Worm (Caenorhabditis elegans) whole organism, L1 larva: ENCODE results near the gene srx-63.

Experiments used
- C04F5.9 ChIP-seq: sonication (generic microtip); optimal IDR thresholded peaks from 2 replicates; lab custom pipeline; 2016; ENCODE audit warnings: missing genetic modification characterization, missing compliant biosample characterization
- C16A3.4 ChIP-seq: fragments of 150-350 bp; optimal IDR thresholded peaks from 2 replicates; lab custom pipeline; 2014; ENCODE audit warnings: missing biosample characterization, missing genetic modification characterization
- C34B4.2 ChIP-seq: sonication (generic microtip); optimal IDR thresholded peaks from 2 replicates; lab custom pipeline; 2017; ENCODE audit warnings: mild to moderate bottlenecking, missing genetic modification characterization, missing compliant biosample characterization
- F16B12.6 ChIP-seq: fragments of 150-350 bp; optimal IDR thresholded peaks from 2 replicates; lab custom pipeline; 2014; ENCODE audit warnings: missing biosample characterization, missing genetic modification characterization
- Y116A8C.19 ChIP-seq: sonication (generic microtip); optimal IDR thresholded peaks from 2 replicates; lab custom pipeline; 2016; ENCODE audit warnings: missing compliant biosample characterization, missing genetic modification characterization, borderline replicate concordance
- alr-1 ChIP-seq: fragments of 200-800 bp; sonication (Bioruptor generic); optimal IDR thresholded peaks from 2 replicates; lab custom pipeline; 2018; ENCODE audit warnings: borderline replicate concordance, mild to moderate bottlenecking, missing genetic modification characterization, missing compliant biosample characterization
- aly-2 ChIP-seq: fragments of 150-350 bp; optimal IDR thresholded peaks from 2 replicates; lab custom pipeline; 2014; ENCODE audit warnings: missing biosample characterization, missing genetic modification characterization
- ama-1 ChIP-seq: fragments of 150-350 bp; optimal IDR thresholded peaks from 2 replicates; lab custom pipeline; 2014
- blmp-1 ChIP-seq: fragments of 150-350 bp; optimal IDR thresholded peaks from 2 replicates; lab custom pipeline; 2014; ENCODE audit warnings: missing biosample characterization, missing genetic modification characterization
- dpl-1 ChIP-seq, 3 experiments: fragments of 150-350 bp in 2 of 3; sonication (generic microtip) in 1 of 3; optimal IDR thresholded peaks; 2 replicates each; lab custom pipeline; 2014 to 2017; ENCODE audit warnings: missing biosample characterization in 3 of 3, missing genetic modification characterization in 3 of 3, missing genetic modification reagents in 3 of 3
- elt-2 ChIP-seq: sonication (generic microtip); optimal IDR thresholded peaks from 2 replicates; lab custom pipeline; 2016; ENCODE audit warnings: missing genetic modification characterization, mild to moderate bottlenecking, inconsistent platforms, missing compliant biosample characterization, missing genetic modification reagents
- elt-3 ChIP-seq, 6 experiments: fragments of 150-350 bp in 1 of 6; sonication (generic microtip); optimal IDR thresholded peaks; 2 replicates each; lab custom pipeline; 2017 to 2018; ENCODE audit warnings: missing biosample characterization in 6 of 6, missing genetic modification characterization in 6 of 6, inconsistent platforms in 1 of 6
- fkh-4 ChIP-seq: sonication (generic microtip); optimal IDR thresholded peaks from 2 replicates; lab custom pipeline; 2016; ENCODE audit warnings: missing compliant biosample characterization, missing genetic modification characterization, borderline replicate concordance
- grh-1 ChIP-seq: fragments of 200-800 bp; sonication (Bioruptor generic); IDR thresholded peaks from 2 replicates; pipeline ENCODE4 v1.3.6; 2022; ENCODE audit warnings: missing genetic modification reagents, missing genetic modification characterization, missing compliant biosample characterization
- hlh-17 ChIP-seq: fragments of 200-800 bp; sonication (Bioruptor generic); optimal IDR thresholded peaks from 2 replicates; lab custom pipeline; 2018; ENCODE audit warnings: missing genetic modification characterization, mild to moderate bottlenecking, missing compliant biosample characterization, moderate library complexity, borderline replicate concordance
- jun-1 ChIP-seq: fragments of 150-350 bp; optimal IDR thresholded peaks from 2 replicates; lab custom pipeline; 2014; ENCODE audit warnings: missing biosample characterization, missing genetic modification reagents, missing genetic modification characterization
- lin-15B ChIP-seq: fragments of 150-350 bp; sonication (generic microtip); optimal IDR thresholded peaks from 3 replicates; lab custom pipeline; 2014; ENCODE audit warnings: missing biosample characterization, missing genetic modification characterization
- lin-35 ChIP-seq, 2 experiments: fragments of 150-350 bp; optimal IDR thresholded peaks; 2 replicates each; lab custom pipeline; 2014; ENCODE audit warnings: missing biosample characterization in 2 of 2, missing genetic modification characterization in 2 of 2, missing genetic modification reagents in 2 of 2
- lsy-2 ChIP-seq, 2 experiments: fragments of 150-350 bp; optimal IDR thresholded peaks; 2 replicates each; lab custom pipeline; 2014; ENCODE audit warnings: missing biosample characterization in 2 of 2, missing genetic modification characterization in 2 of 2
- mdl-1 ChIP-seq, 2 experiments: fragments of 150-350 bp; optimal IDR thresholded peaks; 2 replicates each; lab custom pipeline; 2014 to 2017; ENCODE audit warnings: missing biosample characterization in 2 of 2, missing genetic modification characterization in 2 of 2, inconsistent platforms in 1 of 2
- mep-1 ChIP-seq: fragments of 150-350 bp; optimal IDR thresholded peaks from 2 replicates; lab custom pipeline; 2014; ENCODE audit warnings: missing biosample characterization, missing genetic modification characterization
- nhr-11 ChIP-seq: fragments of 150-350 bp; optimal IDR thresholded peaks from 2 replicates; lab custom pipeline; 2014; ENCODE audit warnings: missing biosample characterization, missing genetic modification characterization
- nhr-19 ChIP-seq: fragments of 200-800 bp; sonication (Bioruptor generic); conservative IDR thresholded peaks from 2 replicates; pipeline ENCODE4 v1.3.6; 2022; ENCODE audit warnings: missing genetic modification characterization, missing compliant biosample characterization
- nhr-20 ChIP-seq: sonication (generic microtip); optimal IDR thresholded peaks from 2 replicates; lab custom pipeline; 2016; ENCODE audit warnings: mild to moderate bottlenecking, missing genetic modification characterization, missing compliant biosample characterization
- nhr-47 ChIP-seq: sonication (generic microtip); optimal IDR thresholded peaks from 2 replicates; lab custom pipeline; 2016; ENCODE audit warnings: mild to moderate bottlenecking, missing genetic modification characterization, moderate library complexity, missing compliant biosample characterization
- nhr-71 ChIP-seq: sonication (generic microtip); optimal IDR thresholded peaks from 2 replicates; lab custom pipeline; 2016; ENCODE audit warnings: mild to moderate bottlenecking, missing genetic modification characterization, moderate library complexity, missing compliant biosample characterization
- nhr-76 ChIP-seq: sonication (generic microtip); optimal IDR thresholded peaks from 2 replicates; lab custom pipeline; 2017; ENCODE audit warnings: missing biosample characterization, missing genetic modification characterization
- nhr-84 ChIP-seq: sonication (generic microtip); optimal IDR thresholded peaks from 2 replicates; lab custom pipeline; 2017; ENCODE audit warnings: missing biosample characterization, missing genetic modification characterization
- nhr-85 ChIP-seq: sonication (generic microtip); peaks from one replicate; lab custom pipeline; 2016; ENCODE audit warnings: missing genetic modification characterization, inconsistent platforms, missing compliant biosample characterization
- nhr-90 ChIP-seq: sonication (generic microtip); optimal IDR thresholded peaks from 2 replicates; lab custom pipeline; 2016; ENCODE audit warnings: mild to moderate bottlenecking, missing genetic modification characterization, missing compliant biosample characterization; ENCODE audit not compliant: poor library complexity
- pax-3 ChIP-seq: fragments of 200-800 bp; sonication (Bioruptor generic); optimal IDR thresholded peaks from 2 replicates; lab custom pipeline; 2018; ENCODE audit warnings: mild to moderate bottlenecking, missing genetic modification characterization, moderate library complexity, missing compliant biosample characterization
- rnt-1 ChIP-seq: sonication (generic microtip); optimal IDR thresholded peaks from 2 replicates; lab custom pipeline; 2016; ENCODE audit warnings: mild to moderate bottlenecking, missing genetic modification characterization, moderate library complexity, missing compliant biosample characterization
- snu-23 ChIP-seq: sonication (generic microtip); optimal IDR thresholded peaks from 2 replicates; lab custom pipeline; 2016; ENCODE audit warnings: missing genetic modification characterization, missing compliant biosample characterization
- sptf-1 ChIP-seq: fragments of 150-350 bp; optimal IDR thresholded peaks from 2 replicates; lab custom pipeline; 2014; ENCODE audit warnings: missing biosample characterization, missing genetic modification characterization
- sup-37 ChIP-seq: fragments of 200-800 bp; sonication (Bioruptor generic); optimal IDR thresholded peaks from 2 replicates; lab custom pipeline; 2018; ENCODE audit warnings: mild to moderate bottlenecking, missing genetic modification characterization, missing compliant biosample characterization
- swsn-7 ChIP-seq: sonication (generic microtip); optimal IDR thresholded peaks from 2 replicates; lab custom pipeline; 2016; ENCODE audit warnings: missing genetic modification characterization, missing compliant biosample characterization
- tbx-2 ChIP-seq: sonication (generic microtip); optimal IDR thresholded peaks from 2 replicates; lab custom pipeline; 2016; ENCODE audit warnings: missing genetic modification characterization, missing compliant biosample characterization
- tlp-1 ChIP-seq: fragments of 150-350 bp; optimal IDR thresholded peaks from 2 replicates; lab custom pipeline; 2014; ENCODE audit warnings: missing biosample characterization, missing genetic modification characterization
- unc-130 ChIP-seq: fragments of 150-350 bp; optimal IDR thresholded peaks from 2 replicates; lab custom pipeline; 2017; ENCODE audit warnings: missing biosample characterization, missing genetic modification characterization, inconsistent platforms
- unc-30 ChIP-seq: sonication (generic microtip); optimal IDR thresholded peaks from 2 replicates; lab custom pipeline; 2017; ENCODE audit warnings: missing biosample characterization, missing genetic modification characterization
- unc-86 ChIP-seq: sonication (generic microtip); optimal IDR thresholded peaks from 2 replicates; lab custom pipeline; 2016; ENCODE audit warnings: missing genetic modification characterization, missing compliant biosample characterization
- xbp-1 ChIP-seq: sonication (generic microtip); optimal IDR thresholded peaks from 2 replicates; lab custom pipeline; 2016; ENCODE audit warnings: missing genetic modification characterization, missing compliant biosample characterization
- ztf-4 ChIP-seq: fragments of 150-350 bp; optimal IDR thresholded peaks from 2 replicates; lab custom pipeline; 2014; ENCODE audit warnings: missing biosample characterization, missing genetic modification characterization

The srx-63 gene

ce11 chrV:3970410-3970809, 39.0 kb downstream of the srx-63 start, which contains the start of gene cyp-34A9 (continued):
- no peak for TF ChIP-seq nhr-11
- TF ChIP-seq elt-3 (tag; optimal IDR thresholded peaks at IDR 0.05; lab: Kevin White, UChicago): peak in 4 of 6 experiments; percentile 3 to 65 (median 30)

ce11 chrV:3972846-3973245, 41.4 kb downstream of the srx-63 start, which contains the start of gene cyp-34A10:
Gene cyp-34A10 (minus strand): TSS chrV:3972991.
- TF ChIP-seq hlh-17 (GFP tag; lab: Kevin White, UChicago) (no peak), nhr-19 (GFP tag; lab: Robert Waterston, UW) (no peak), elt-3 (tag; optimal IDR thresholded peaks at IDR 0.05; lab: Kevin White, UChicago) (no peak), dpl-1 (GFP tag; optimal IDR thresholded peaks at IDR 0.05; lab: Kevin White, UChicago) (no peak), tlp-1 (tag; lab: Kevin White, UChicago) (no peak), swsn-7 (tag; lab: Kevin White, UChicago) (no peak), unc-30 (tag; lab: Kevin White, UChicago) (no peak), nhr-71 (tag; lab: Kevin White, UChicago) (no peak)

DNA sequence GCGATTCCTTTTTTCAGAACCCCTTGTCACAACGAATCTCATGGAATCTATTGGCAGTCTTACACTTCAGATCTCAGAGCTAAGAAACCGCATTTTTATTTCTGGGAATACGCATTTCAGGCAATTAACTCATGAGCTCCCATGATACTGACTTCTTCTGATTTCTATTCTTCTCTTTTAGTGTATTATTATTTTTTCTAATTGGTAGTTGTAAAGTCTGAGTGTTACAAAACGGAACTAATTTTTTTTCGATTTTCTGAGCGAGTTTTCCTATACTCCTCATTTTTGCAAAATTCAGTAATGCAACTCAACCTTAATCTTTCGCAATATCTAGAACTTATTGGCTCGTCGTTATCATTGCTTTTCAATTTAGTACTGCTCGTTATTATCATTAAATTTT, 42.9 kb downstream of the srx-63 start, which contains the start of gene str-82:
Gene str-82, plus strand, starts transcription at position 301 of the 400 bp plus-strand sequence.
- no peak for TF ChIP-seq nhr-76
- TF ChIP-seq C34B4.2 (tag; lab: Kevin White, UChicago): no peak
- no peak for TF ChIP-seq unc-130 (tag; lab: Kevin White, UChicago)
- TF ChIP-seq xbp-1: no peak
- TF ChIP-seq nhr-84: no peak
- no peak for TF ChIP-seq lin-15B (tag; lab: Kevin White, UChicago)
- TF ChIP-seq nhr-20: no peak
- TF ChIP-seq sptf-1 (tag; lab: Kevin White, UChicago): no peak
- no peak for TF ChIP-seq snu-23 (GFP tag; lab: Kevin White, UChicago)
- TF ChIP-seq nhr-19 (GFP tag; lab: Robert Waterston, UW): no peak
- TF ChIP-seq Y116A8C.19 (tag; lab: Kevin White, UChicago): no peak
- no peak for TF ChIP-seq F16B12.6 (tag; lab: Kevin White, UChicago)
- TF ChIP-seq C04F5.9 (tag; lab: Kevin White, UChicago): no peak
- no peak for TF ChIP-seq pax-3 (tag; lab: Kevin White, UChicago)
- no peak for TF ChIP-seq ama-1 (lab: Kevin White, UChicago)
- no peak for TF ChIP-seq unc-86 (tag; lab: Kevin White, UChicago)
- no peak for TF ChIP-seq alr-1
- no peak for TF ChIP-seq aly-2 (tag; lab: Kevin White, UChicago)
- TF ChIP-seq, all 84 proteins: peak for 0

DNA sequence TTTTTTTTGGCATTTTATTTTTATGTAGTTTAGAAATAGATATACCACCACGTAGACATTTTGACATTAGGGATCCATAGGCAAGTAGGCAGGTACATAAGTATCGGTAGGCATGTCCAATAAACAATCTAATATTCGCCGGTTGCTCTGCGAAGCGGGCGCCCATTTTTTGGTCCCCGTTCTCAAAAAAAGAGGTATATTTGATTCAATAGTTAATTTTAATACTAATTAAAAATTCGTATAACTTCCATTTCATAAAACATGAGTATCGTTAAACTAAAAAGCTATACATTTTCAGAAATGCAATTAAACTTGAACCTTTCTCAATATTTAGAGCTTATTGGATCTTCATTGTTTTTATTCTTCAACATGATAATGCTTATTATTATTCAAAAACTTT, 45.5 kb downstream of the srx-63 start, which contains the start of gene str-83:
Gene str-83, plus strand, starts transcription at position 301 of the 400 bp plus-strand sequence.
- TF ChIP-seq C16A3.4 (tag; lab: Kevin White, UChicago) (no peak), tlp-1 (tag; lab: Kevin White, UChicago) (no peak)
- TF ChIP-seq, all 84 proteins: peak for 0

DNA sequence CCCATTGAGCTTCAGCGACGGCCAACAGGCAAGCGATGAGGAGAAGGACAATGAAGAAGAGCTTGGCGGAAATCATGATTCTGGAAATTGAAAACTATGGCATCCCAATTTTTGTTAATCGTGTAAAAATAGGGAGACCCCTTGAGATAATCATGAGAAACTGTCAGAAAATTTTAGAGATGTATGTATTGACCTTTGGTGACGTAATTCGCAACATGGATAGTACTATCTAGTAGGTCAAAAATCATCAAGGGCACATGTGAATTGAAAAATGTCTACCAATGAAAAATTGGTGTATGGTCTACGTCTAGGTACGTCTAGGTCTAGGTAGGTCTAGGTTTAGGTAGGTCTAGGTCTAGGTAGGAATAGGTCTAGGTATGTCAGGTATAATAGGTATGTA, 47.6 kb downstream of the srx-63 start, which contains the start of gene nlp-34:
Gene nlp-34, minus strand, starts transcription at position 82 of the 400 bp plus-strand sequence.
- TF ChIP-seq nhr-85: peak; percentile 73
- TF ChIP-seq fkh-4: no peak
- TF ChIP-seq elt-2: no peak

DNA sequence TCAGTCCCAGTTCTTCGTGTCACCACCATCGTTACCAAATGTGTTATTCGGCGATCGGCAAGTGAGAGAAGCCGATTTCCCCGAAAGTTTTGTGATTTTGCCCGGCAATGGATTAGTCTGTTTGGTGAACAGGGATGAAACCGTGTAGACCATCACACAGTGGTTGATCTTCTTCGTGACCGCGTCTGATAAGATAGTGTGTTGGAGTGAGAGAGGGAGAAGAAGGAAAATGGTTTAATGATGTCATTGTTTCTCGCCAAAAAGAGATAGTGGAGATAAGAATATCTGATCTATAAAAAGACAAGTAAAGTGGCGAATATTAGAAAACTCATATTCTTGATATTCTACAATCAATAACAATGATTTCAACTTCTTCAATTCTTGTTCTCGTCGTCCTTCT, 48.4 kb downstream of the srx-63 start, which contains the start of gene nlp-31:
Gene nlp-31, plus strand, starts transcription at position 237 of the 400 bp plus-strand sequence.
- TF ChIP-seq nhr-19 (GFP tag; lab: Robert Waterston, UW) (0 out of 2 replicates have a peak, but pooled peaks have one; percentile 29), nhr-85 (peak; percentile 97), nhr-76 (no peak), lsy-2 (tag; optimal IDR thresholded peaks at IDR 0.05; lab: Kevin White, UChicago) (peak in 1 of 2 experiments; percentile 21), tbx-2 (tag; lab: Kevin White, UChicago) (peak; percentile 27), mep-1 (tag; lab: Kevin White, UChicago) (peak; percentile 10), nhr-71 (tag; lab: Kevin White, UChicago) (peak; percentile 80), blmp-1 (tag; lab: Kevin White, UChicago) (peak; percentile 89), mdl-1 (tag; optimal IDR thresholded peaks at IDR 0.05; lab: Kevin White, UChicago) (peak in 1 of 2 experiments; percentile 41), rnt-1 (tag; lab: Kevin White, UChicago) (no peak), jun-1 (tag; lab: Kevin White, UChicago) (peak; percentile 23), C04F5.9 (tag; lab: Kevin White, UChicago) (no peak), nhr-90 (tag; lab: Kevin White, UChicago) (peak; percentile 29), sup-37 (GFP tag; lab: Kevin White, UChicago) (no peak), elt-3 (tag; optimal IDR thresholded peaks at IDR 0.05; lab: Kevin White, UChicago) (peak; percentile 64 to 97 (median 96)), nhr-47 (tag; lab: Kevin White, UChicago) (no peak), ztf-4 (tag; lab: Kevin White, UChicago) (peak; percentile 27), nhr-20 (peak; percentile 88), grh-1 (GFP tag; lab: Robert Waterston, UW) (no peak), lin-35 (GFP tag; optimal IDR thresholded peaks at IDR 0.05; lab: Kevin White, UChicago) (peak in 1 of 2 experiments; percentile 43)
